Fruit fly (Drosophila melanogaster): ENCODE data around the gene ppk14.

ppk14 gene

DNA sequence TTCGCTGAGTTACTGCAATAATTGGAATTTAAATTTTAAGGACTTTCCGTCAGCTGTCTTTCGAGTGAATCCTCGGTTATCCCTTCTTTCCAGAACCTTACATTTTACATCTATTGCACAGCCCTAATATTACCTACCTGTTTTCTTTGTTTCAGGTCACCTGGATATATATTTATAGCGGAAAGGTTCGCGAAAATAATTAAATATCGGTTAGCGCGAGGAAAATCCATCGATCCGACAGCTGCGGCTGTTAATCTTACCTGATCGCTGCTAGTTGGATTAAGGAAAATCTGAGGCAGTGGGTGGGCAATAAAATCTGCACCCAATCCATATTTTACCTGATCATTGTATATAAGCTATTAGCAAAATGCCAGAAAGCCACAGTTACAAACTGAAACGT lies 18.4 kb downstream of the ppk14 start:
- peak; percentile 14 for TF ChIP-seq CG7271 (tag; optimal IDR thresholded peaks at IDR 0.05)
- TF ChIP-seq nerfin-2 (GFP tag; IDR thresholded peaks at IDR 0.05; ENCODE audit: partially characterized antibody), result no peak
- TF ChIP-seq cad (GFP tag; optimal IDR thresholded peaks at IDR 0.05), result peak; percentile 49
- TF ChIP-seq zen (tag; optimal IDR thresholded peaks at IDR 0.05), result peak; percentile 95
- TF ChIP-seq Drgx (GFP tag; IDR thresholded peaks at IDR 0.05), result no peak
- peak in 1 of 2 experiments; percentile 10 for TF ChIP-seq tll (GFP tag; optimal IDR thresholded peaks at IDR 0.05)
- TF ChIP-seq CG2875 (GFP tag; optimal IDR thresholded peaks at IDR 0.05), result no peak

DNA sequence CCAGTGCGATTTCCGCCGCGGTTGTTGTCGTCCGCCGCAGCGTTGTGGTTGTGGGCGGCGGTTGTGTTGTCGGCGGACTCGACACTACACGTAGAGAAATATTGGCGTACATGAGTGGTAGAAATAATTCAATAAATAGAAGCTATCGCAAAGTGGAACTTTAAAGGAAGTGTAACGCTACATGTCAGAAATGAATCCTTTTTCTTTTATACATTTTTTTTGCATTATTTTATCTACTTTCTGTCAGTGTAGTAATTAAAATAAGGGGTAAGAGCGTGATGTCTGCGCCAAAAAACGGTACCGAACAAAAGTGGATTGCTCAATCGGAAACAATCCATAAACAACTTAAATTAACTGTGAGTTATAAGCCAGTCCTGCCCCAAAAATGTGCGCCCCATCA lies 24.4 kb downstream of the ppk14 start:
- no peak for TF ChIP-seq peb (GFP tag; IDR thresholded peaks at IDR 0.05)
- TF ChIP-seq CG15479 (GFP tag; optimal IDR thresholded peaks at IDR 0.05), result no peak
- TF ChIP-seq oc (tag; optimal IDR thresholded peaks at IDR 0.05), result no peak
- peak; percentile 23 for TF ChIP-seq lab (GFP tag; optimal IDR thresholded peaks at IDR 0.05)
- TF ChIP-seq lmd (GFP tag; IDR thresholded peaks at IDR 0.05), result peak; percentile 33; the same call in 1 of the 2 replicates
- no peak for TF ChIP-seq CG3163 (GFP tag; optimal IDR thresholded peaks at IDR 0.05)
- TF ChIP-seq sob (GFP tag; IDR thresholded peaks at IDR 0.05), result 0 out of 2 replicates have a peak, but pooled peaks have one; percentile 24
- TF ChIP-seq CG18599 (GFP tag; optimal IDR thresholded peaks at IDR 0.05), result peak; percentile 18
- TF ChIP-seq zen (tag; optimal IDR thresholded peaks at IDR 0.05), result peak; percentile 2
- no peak for TF ChIP-seq lov (optimal IDR thresholded peaks at IDR 0.05)
- no peak for TF ChIP-seq lov (GFP tag; IDR thresholded peaks at IDR 0.05)
- no peak for TF ChIP-seq nerfin-2 (GFP tag; IDR thresholded peaks at IDR 0.05; ENCODE audit: partially characterized antibody)
- no peak for TF ChIP-seq CG3281 (GFP tag; optimal IDR thresholded peaks at IDR 0.05)
- TF ChIP-seq insv (GFP tag; optimal IDR thresholded peaks at IDR 0.05), result no peak
- TF ChIP-seq CG17568 (GFP tag; optimal IDR thresholded peaks at IDR 0.05), result no peak
- peak; percentile 17; the same call in 1 of the 2 replicates for TF ChIP-seq CG17328 (GFP tag; IDR thresholded peaks at IDR 0.05)
- TF ChIP-seq az2 (GFP tag; optimal IDR thresholded peaks at IDR 0.05), result no peak
- no peak for TF ChIP-seq Dp (GFP tag; optimal IDR thresholded peaks at IDR 0.05)
- peak; percentile 17; the same call in 1 of the 2 replicates for TF ChIP-seq slbo (GFP tag; IDR thresholded peaks at IDR 0.05)
- 0 out of 2 replicates have a peak, but pooled peaks have one; percentile 17 for TF ChIP-seq CG10366 (GFP tag; IDR thresholded peaks at IDR 0.05)
- TF ChIP-seq ci (GFP tag; IDR thresholded peaks at IDR 0.05), result 0 out of 3 replicates have a peak, but pooled peaks have one; percentile 27
- TF ChIP-seq pan (optimal IDR thresholded peaks at IDR 0.05), result no peak
- TF ChIP-seq pan (GFP tag; optimal IDR thresholded peaks at IDR 0.05 in 1 of 2, IDR thresholded peaks at IDR 0.05 in 1 of 2), result no peak
- peak; percentile 62 for TF ChIP-seq sens (GFP tag)
- TF ChIP-seq Ets65A (GFP tag), result peak; percentile 4
- TF ChIP-seq Sox100B (GFP tag; optimal IDR thresholded peaks at IDR 0.05), result no peak
- no peak for TF ChIP-seq btn (GFP tag; optimal IDR thresholded peaks at IDR 0.05)
- TF ChIP-seq ttk (GFP tag; IDR thresholded peaks at IDR 0.05), result 0 out of 2 replicates have a peak, but pooled peaks have one; percentile 29
- no peak for TF ChIP-seq prd (optimal IDR thresholded peaks at IDR 0.05)
- TF ChIP-seq prd (GFP tag; IDR thresholded peaks at IDR 0.05), result peak; percentile 50; the same call in 1 of the 3 replicates
- TF ChIP-seq CG10274 (GFP tag; optimal IDR thresholded peaks at IDR 0.05), result no peak
- TF ChIP-seq CG31441 (GFP tag; IDR thresholded peaks at IDR 0.05), result no peak

DNA sequence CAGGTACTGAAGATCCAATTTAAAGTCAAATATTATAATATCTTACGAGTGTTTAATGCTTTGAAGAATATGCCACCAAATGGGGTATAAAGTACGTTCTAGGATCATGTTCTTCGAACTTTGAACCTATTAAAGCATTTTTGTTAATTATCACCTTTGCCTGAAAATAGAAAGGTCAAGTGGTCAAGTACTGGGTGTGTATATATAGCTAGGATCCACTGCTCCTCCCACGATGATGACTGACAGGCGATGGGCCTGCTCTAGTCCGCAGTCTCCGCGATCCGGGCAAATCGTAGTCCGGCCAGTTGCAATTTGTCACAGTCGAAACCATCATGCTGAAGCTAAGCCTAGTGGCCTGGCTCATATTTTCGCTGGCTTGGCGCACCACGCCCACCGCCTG lies 26.2 kb downstream of the ppk14 start, which contains the start of gene Nepl5:
Gene Nepl5 (plus strand): TSS at position 301 of the 400 bp plus-strand sequence.
- TF ChIP-seq CG11093 (GFP tag; IDR thresholded peaks at IDR 0.05) (no peak), cwo (GFP tag; optimal IDR thresholded peaks at IDR 0.05) (no peak), CoRest (tag; optimal IDR thresholded peaks at IDR 0.05) (no peak), CG14710 (tag; optimal IDR thresholded peaks at IDR 0.05) (no peak), CG3281 (GFP tag; optimal IDR thresholded peaks at IDR 0.05) (no peak)
